Worm (Caenorhabditis elegans) whole organism, young adult: ENCODE measurements around the gene clec-3.

Source experiments
- F33H1.4 ChIP-seq: fragments of 200-800 bp; sonication (Bioruptor generic); IDR thresholded peaks from 2 replicates; pipeline ENCODE4 v1.3.6; 2022; ENCODE audit warnings: missing genetic modification reagents, missing genetic modification characterization, missing compliant biosample characterization
- F52B5.7 ChIP-seq: sonication (generic microtip); optimal IDR thresholded peaks from 2 replicates; lab custom pipeline; 2016; ENCODE audit warnings: mild to moderate bottlenecking, missing genetic modification characterization, missing compliant biosample characterization
- Y53G8AR.9 ChIP-seq: fragments of 200-800 bp; sonication (Bioruptor generic); conservative IDR thresholded peaks from 2 replicates; pipeline ENCODE4 v1.3.6; 2022; ENCODE audit warnings: missing genetic modification reagents, missing genetic modification characterization, missing compliant biosample characterization
- egl-18 ChIP-seq: fragments of 200-800 bp; sonication (Bioruptor generic); IDR thresholded peaks from 2 replicates; pipeline ENCODE4 v1.3.6; 2022; ENCODE audit warnings: missing genetic modification reagents, missing genetic modification characterization, missing compliant biosample characterization
- ets-4 ChIP-seq: fragments of 200-800 bp; sonication (Bioruptor generic); optimal IDR thresholded peaks from 2 replicates; lab custom pipeline; 2018; ENCODE audit warnings: mild to moderate bottlenecking, missing genetic modification characterization, missing compliant biosample characterization
- snpc-4 ChIP-seq, 5 experiments: fragments of 150-350 bp in 1 of 5; sonication (generic microtip) in 4 of 5; optimal IDR thresholded peaks; 2 replicates each; lab custom pipeline; 2014 to 2018; ENCODE audit warnings: missing genetic modification characterization in 5 of 5, missing biosample characterization in 3 of 5, antibody characterized with exemption in 2 of 5, mild to moderate bottlenecking in 2 of 5, missing compliant biosample characterization in 2 of 5, missing genotype in 2 of 5, moderate library complexity in 2 of 5, missing genetic modification reagents in 1 of 5
- unc-62 ChIP-seq: fragments of 150-350 bp; optimal IDR thresholded peaks from 2 replicates; lab custom pipeline; 2014; ENCODE audit warnings: missing biosample characterization, missing genetic modification reagents, missing genetic modification characterization

- no peak for TF ChIP-seq F52B5.7
- no peak for TF ChIP-seq snpc-4 (GFP tag; optimal IDR thresholded peaks at IDR 0.05; lab: Kevin White, UChicago)
- no peak for TF ChIP-seq snpc-4 (tag; optimal IDR thresholded peaks at IDR 0.05; lab: Kevin White, UChicago)
- no peak for TF ChIP-seq ets-4 (GFP tag; lab: Kevin White, UChicago)
- TF ChIP-seq unc-62 (GFP tag; lab: Kevin White, UChicago) = no peak
- no peak for TF ChIP-seq Y53G8AR.9 (GFP tag; lab: Robert Waterston, UW)
- TF ChIP-seq F33H1.4 = no peak
- no peak for TF ChIP-seq egl-18 (GFP tag; lab: Robert Waterston, UW)
Observed at ce11 chrII:3014196-3014849, 5.4 kb downstream of the clec-3 start, which contains the start of gene C41H7.2.
